Fruit fly (Drosophila melanogaster): ENCODE measurements around the gene Rpt3R.

Gene Rpt3R

DNA sequence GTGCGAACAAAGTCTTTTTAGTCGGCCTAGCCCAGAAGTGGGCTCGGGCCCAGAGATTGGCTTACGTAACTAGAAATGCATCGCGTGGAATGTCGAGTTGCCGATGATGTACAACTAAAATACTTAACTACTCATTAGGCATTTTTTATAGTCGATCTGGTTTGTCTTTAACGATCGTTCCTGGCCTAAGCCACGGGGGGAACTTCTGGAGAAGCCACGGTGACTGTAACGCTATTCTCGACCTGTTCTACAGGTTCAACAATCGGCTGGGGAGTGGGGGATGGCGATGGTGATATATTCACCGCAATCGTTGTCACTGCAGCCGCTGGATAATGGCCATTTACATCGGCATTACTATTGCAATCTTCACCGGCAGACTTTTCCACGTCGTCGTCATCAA lies 10.0 kb downstream of the Rpt3R start, which contains the start of gene CG34409:
TSS of gene CG34409 (minus strand) at position 101 of the 400 bp plus-strand sequence.
- TF ChIP-seq Crg-1 (GFP tag; optimal IDR thresholded peaks at IDR 0.05), result no peak
- TF ChIP-seq ovo (GFP tag; optimal IDR thresholded peaks at IDR 0.05), result no peak
- no peak for TF ChIP-seq Clk (GFP tag; optimal IDR thresholded peaks at IDR 0.05)
- TF ChIP-seq toe (GFP tag; optimal IDR thresholded peaks at IDR 0.05), result no peak
- TF ChIP-seq kay (GFP tag; ENCODE audit: borderline replicate concordance), result no peak
- no peak for TF ChIP-seq bab1 (GFP tag; optimal IDR thresholded peaks at IDR 0.05)
- no peak for TF ChIP-seq pad (GFP tag; optimal IDR thresholded peaks at IDR 0.05)
- TF ChIP-seq CG12768 (GFP tag; optimal IDR thresholded peaks at IDR 0.05), result no peak
- no peak for TF ChIP-seq CG11617 (GFP tag; optimal IDR thresholded peaks at IDR 0.05)
- no peak for TF ChIP-seq CG14711 (tag; optimal IDR thresholded peaks at IDR 0.05)

DNA sequence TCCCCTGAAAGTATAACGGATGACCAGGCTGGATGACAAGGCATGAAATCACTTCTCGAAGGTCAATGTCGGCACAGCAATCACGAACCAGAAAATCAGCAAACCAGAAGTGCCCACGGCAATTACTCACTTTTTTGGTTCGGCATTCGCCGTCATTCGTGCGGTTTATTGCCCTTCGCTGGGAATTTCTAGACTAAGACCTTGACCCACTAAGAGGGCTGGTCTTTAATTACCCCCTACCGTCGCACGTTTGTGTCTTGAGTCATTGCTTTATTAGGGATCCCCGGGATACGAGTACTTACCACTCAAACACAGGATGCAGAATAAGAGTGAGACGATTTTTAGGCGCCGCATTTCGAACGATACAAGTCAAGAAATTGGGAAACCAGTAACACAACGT lies 10.9 kb downstream of the Rpt3R start:
- TF ChIP-seq cnc (optimal IDR thresholded peaks at IDR 0.05) (no peak), Mnt (GFP tag; optimal IDR thresholded peaks at IDR 0.05) (no peak), Hr96 (GFP tag; optimal IDR thresholded peaks at IDR 0.05) (no peak), Crg-1 (GFP tag; optimal IDR thresholded peaks at IDR 0.05) (no peak), cic (GFP tag; optimal IDR thresholded peaks at IDR 0.05) (no peak), CG7101 (tag; optimal IDR thresholded peaks at IDR 0.05) (no peak), bab1 (GFP tag; optimal IDR thresholded peaks at IDR 0.05) (no peak), CG5204 (GFP tag; optimal IDR thresholded peaks at IDR 0.05) (no peak), CG11617 (GFP tag; optimal IDR thresholded peaks at IDR 0.05) (no peak), CG14711 (tag; optimal IDR thresholded peaks at IDR 0.05) (no peak), tj (GFP tag; optimal IDR thresholded peaks at IDR 0.05) (no peak), CG12768 (GFP tag; optimal IDR thresholded peaks at IDR 0.05) (no peak)

DNA sequence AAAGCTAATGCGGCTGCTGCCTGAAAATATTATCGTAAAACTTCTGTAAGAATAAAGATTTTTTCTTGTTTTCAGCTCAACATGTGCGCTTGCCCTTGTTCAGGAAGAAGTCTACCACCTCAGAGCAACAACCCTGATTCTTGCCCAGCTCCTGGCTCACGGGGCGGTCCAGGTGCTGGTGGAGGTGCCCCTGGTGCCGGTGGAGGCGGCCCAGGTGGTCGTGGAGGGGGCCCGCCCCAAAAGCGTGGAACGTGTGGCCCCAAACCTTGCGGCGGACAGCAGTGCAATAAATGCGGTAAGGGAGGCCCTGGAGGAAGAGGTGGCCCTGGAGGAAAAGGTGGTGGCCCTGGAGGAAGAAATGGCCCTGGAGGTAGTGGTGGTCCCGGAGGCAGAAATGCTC lies 12.3 kb downstream of the Rpt3R start:
- TF ChIP-seq Clk (GFP tag; optimal IDR thresholded peaks at IDR 0.05) (no peak), toe (GFP tag; optimal IDR thresholded peaks at IDR 0.05) (no peak), CG33017 (tag; optimal IDR thresholded peaks at IDR 0.05) (no peak), CG5204 (GFP tag; optimal IDR thresholded peaks at IDR 0.05) (no peak), CG14711 (tag; optimal IDR thresholded peaks at IDR 0.05) (no peak), kay (GFP tag; ENCODE audit: borderline replicate concordance) (no peak), Mnt (GFP tag; optimal IDR thresholded peaks at IDR 0.05) (no peak), CG7101 (tag; optimal IDR thresholded peaks at IDR 0.05) (no peak), bab1 (GFP tag; optimal IDR thresholded peaks at IDR 0.05) (no peak)

DNA sequence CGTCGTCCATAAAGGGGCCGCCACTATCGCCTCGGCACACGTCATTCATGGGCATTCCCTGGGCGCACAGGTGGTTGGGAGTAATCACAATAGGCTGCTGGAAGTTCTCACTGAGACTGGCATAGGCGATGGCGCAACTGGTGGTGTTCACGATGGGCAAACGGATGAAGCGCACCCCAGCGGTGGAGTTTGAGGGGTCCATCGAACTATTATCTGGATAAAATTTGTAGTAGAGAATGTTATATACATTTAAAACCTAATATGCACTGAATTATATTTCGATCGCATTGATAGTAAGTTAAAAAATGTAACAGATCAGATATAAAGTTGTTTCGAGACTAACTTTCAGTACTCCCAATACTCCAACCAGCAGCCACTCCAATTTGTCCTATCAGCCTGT lies 13.1 kb downstream of the Rpt3R start, which contains the start of gene CG31415:
TSS of gene CG31415 (plus strand) at position 301 of the 400 bp plus-strand sequence.
- TF ChIP-seq bab1 (GFP tag; optimal IDR thresholded peaks at IDR 0.05) (no peak), CG7045 (GFP tag; optimal IDR thresholded peaks at IDR 0.05) (no peak), Mnt (GFP tag; optimal IDR thresholded peaks at IDR 0.05) (no peak), cic (GFP tag; optimal IDR thresholded peaks at IDR 0.05) (no peak), CG1620 (GFP tag; optimal IDR thresholded peaks at IDR 0.05) (no peak), toe (GFP tag; optimal IDR thresholded peaks at IDR 0.05) (no peak), CG7101 (tag; optimal IDR thresholded peaks at IDR 0.05) (no peak), CG5204 (GFP tag; optimal IDR thresholded peaks at IDR 0.05) (no peak), kay (GFP tag; ENCODE audit: borderline replicate concordance) (no peak), CG12768 (GFP tag; optimal IDR thresholded peaks at IDR 0.05) (no peak), ovo (GFP tag; optimal IDR thresholded peaks at IDR 0.05) (no peak), Crg-1 (GFP tag; optimal IDR thresholded peaks at IDR 0.05) (no peak), tj (GFP tag; optimal IDR thresholded peaks at IDR 0.05) (no peak), Clk (GFP tag; optimal IDR thresholded peaks at IDR 0.05) (no peak), CG33017 (tag; optimal IDR thresholded peaks at IDR 0.05) (no peak), pad (GFP tag; optimal IDR thresholded peaks at IDR 0.05) (no peak)

DNA sequence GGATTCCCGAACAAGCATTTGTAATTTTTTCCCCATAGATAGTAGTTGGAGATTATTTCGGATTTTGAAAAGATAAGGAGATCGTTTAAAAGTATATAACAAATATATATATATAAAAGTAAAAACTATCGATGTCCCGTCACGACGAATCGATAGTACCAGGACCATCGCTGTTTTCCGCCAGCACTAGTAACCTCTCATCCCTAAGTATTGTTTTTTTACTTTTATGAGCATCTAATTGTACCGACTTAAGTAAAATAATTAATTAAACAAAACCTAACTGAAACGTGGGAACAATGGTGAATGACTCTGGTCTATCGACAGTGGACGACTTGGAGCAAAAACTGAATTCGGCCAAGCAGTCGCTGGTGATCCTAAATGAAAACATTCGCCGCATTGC lies 15.6 kb downstream of the Rpt3R start, which contains the start of gene Pnn:
TSS of gene Pnn (plus strand) at position 187 of the 400 bp plus-strand sequence.
- TF ChIP-seq kay (GFP tag; ENCODE audit: borderline replicate concordance) (peak; percentile 58), cic (GFP tag; optimal IDR thresholded peaks at IDR 0.05) (no peak), Crg-1 (GFP tag; optimal IDR thresholded peaks at IDR 0.05) (no peak), CG7045 (GFP tag; optimal IDR thresholded peaks at IDR 0.05) (no peak), bab1 (GFP tag; optimal IDR thresholded peaks at IDR 0.05) (no peak), ovo (GFP tag; optimal IDR thresholded peaks at IDR 0.05) (no peak), CG7101 (tag; optimal IDR thresholded peaks at IDR 0.05) (peak; percentile 2), cnc (optimal IDR thresholded peaks at IDR 0.05) (no peak), CG14711 (tag; optimal IDR thresholded peaks at IDR 0.05) (no peak), CG12768 (GFP tag; optimal IDR thresholded peaks at IDR 0.05) (no peak), CG11617 (GFP tag; optimal IDR thresholded peaks at IDR 0.05) (peak; percentile 10), tj (GFP tag; optimal IDR thresholded peaks at IDR 0.05) (no peak), pad (GFP tag; optimal IDR thresholded peaks at IDR 0.05) (no peak), Mnt (GFP tag; optimal IDR thresholded peaks at IDR 0.05) (peak; percentile 12), CG33017 (tag; optimal IDR thresholded peaks at IDR 0.05) (no peak), Hr96 (GFP tag; optimal IDR thresholded peaks at IDR 0.05) (no peak), CG5204 (GFP tag; optimal IDR thresholded peaks at IDR 0.05) (no peak), CG1620 (GFP tag; optimal IDR thresholded peaks at IDR 0.05) (no peak), toe (GFP tag; optimal IDR thresholded peaks at IDR 0.05) (no peak), Clk (GFP tag; optimal IDR thresholded peaks at IDR 0.05) (no peak)

DNA sequence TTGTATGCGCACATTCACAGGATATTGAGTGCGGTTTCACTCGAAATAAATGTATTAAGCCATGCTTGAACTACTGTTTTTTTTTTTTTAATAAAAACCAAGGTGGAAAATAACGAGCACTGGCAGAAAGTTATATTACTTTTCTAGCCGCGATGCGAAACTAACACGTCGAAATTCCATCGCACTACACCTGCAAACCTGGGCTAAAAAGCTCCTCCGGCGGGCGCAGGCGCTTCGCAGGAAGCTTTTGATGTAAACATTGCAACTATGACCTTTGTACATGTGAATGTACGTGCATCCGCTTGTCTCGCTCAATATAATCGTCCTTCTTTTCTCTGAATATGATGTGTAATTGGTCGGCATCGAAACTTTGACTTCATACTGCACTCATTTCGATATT lies 16.5 kb downstream of the Rpt3R start, which contains the start of gene side-VII:
TSS of gene side-VII (minus strand) at position 187 of the 400 bp plus-strand sequence.
- TF ChIP-seq kay (GFP tag; ENCODE audit: borderline replicate concordance) (peak; percentile 27), Clk (GFP tag; optimal IDR thresholded peaks at IDR 0.05) (no peak)

DNA sequence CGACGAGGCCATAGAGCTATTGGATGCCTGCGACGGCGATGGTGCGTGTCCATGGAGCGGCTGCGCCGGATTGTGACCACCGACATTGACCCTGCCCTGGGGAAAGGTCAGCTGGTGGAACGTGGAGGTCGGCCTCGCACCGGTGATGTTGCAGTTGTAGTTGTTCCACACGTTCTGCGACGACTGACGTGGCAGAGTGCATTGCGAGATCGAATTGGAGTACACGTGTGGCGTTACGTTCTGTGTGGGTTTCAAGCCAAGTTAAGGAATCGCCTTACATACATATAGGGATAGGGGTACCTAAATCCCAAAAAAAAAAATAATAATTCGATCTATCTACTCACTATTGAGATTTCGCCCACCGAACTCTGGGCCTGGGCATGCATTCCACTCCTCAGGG lies 21.2 kb downstream of the Rpt3R start:
- TF ChIP-seq CG14711 (tag; optimal IDR thresholded peaks at IDR 0.05) (no peak), kay (GFP tag; ENCODE audit: borderline replicate concordance) (no peak), Clk (GFP tag; optimal IDR thresholded peaks at IDR 0.05) (no peak), ovo (GFP tag; optimal IDR thresholded peaks at IDR 0.05) (no peak), CG5204 (GFP tag; optimal IDR thresholded peaks at IDR 0.05) (no peak), CG33017 (tag; optimal IDR thresholded peaks at IDR 0.05) (no peak), toe (GFP tag; optimal IDR thresholded peaks at IDR 0.05) (no peak), CG7101 (tag; optimal IDR thresholded peaks at IDR 0.05) (no peak), Hr96 (GFP tag; optimal IDR thresholded peaks at IDR 0.05) (no peak), pad (GFP tag; optimal IDR thresholded peaks at IDR 0.05) (no peak), cnc (optimal IDR thresholded peaks at IDR 0.05) (no peak)
